Fruit fly (Drosophila melanogaster) whole organism, wandering third instar larva: ENCODE results near the gene CG12288.

Source experiments
- Abd-B ChIP-seq: fragments of >200 bp; optimal IDR thresholded peaks from 2 replicates; lab custom pipeline; 2017; ENCODE audit warnings: missing biosample characterization, missing genetic modification characterization
- CG32264 ChIP-seq: fragments of 200-800 bp; sonication (Bioruptor generic); optimal IDR thresholded peaks from 2 replicates; lab custom pipeline; 2016; ENCODE audit warnings: missing biosample characterization, missing genetic modification characterization
- CG9705 ChIP-seq: fragments of 200-800 bp; sonication (Bioruptor generic); optimal IDR thresholded peaks from 2 replicates; lab custom pipeline; 2018; ENCODE audit warnings: missing biosample characterization, mild to moderate bottlenecking, missing genetic modification characterization
- CrebA ChIP-seq: fragments of 200-800 bp; sonication (Bioruptor generic); optimal IDR thresholded peaks from 2 replicates; lab custom pipeline; 2016; ENCODE audit warnings: missing biosample characterization, mild to moderate bottlenecking, missing genetic modification characterization, borderline replicate concordance
- Dfd ChIP-seq: fragments of >200 bp; optimal IDR thresholded peaks from 2 replicates; lab custom pipeline; 2017; ENCODE audit warnings: missing biosample characterization, missing genetic modification characterization
- Dif ChIP-seq: fragments of 200-275, 200-300 bp; sonication (Bioruptor generic); optimal IDR thresholded peaks from 2 replicates; lab custom pipeline; 2018; ENCODE audit warnings: missing biosample characterization, missing genetic modification characterization; ENCODE audit not compliant: partially characterized antibody
- GATAd ChIP-seq: sonication (Bioruptor generic); optimal IDR thresholded peaks from 2 replicates; lab custom pipeline; 2016; ENCODE audit warnings: missing biosample characterization, missing genetic modification characterization
- HLH106 ChIP-seq: fragments of 200-800 bp; optimal IDR thresholded peaks from 3 replicates; lab custom pipeline; 2019; ENCODE audit warnings: missing biosample characterization, mild to moderate bottlenecking, missing genetic modification characterization, moderate library complexity
- Hnf4 ChIP-seq: fragments of 200-800 bp; sonication (Bioruptor generic); optimal IDR thresholded peaks from 2 replicates; lab custom pipeline; 2016; ENCODE audit warnings: missing biosample characterization, mild to moderate bottlenecking, missing genetic modification characterization
- Hr78 ChIP-seq: fragments of >200 bp; optimal IDR thresholded peaks from 2 replicates; lab custom pipeline; 2017; ENCODE audit warnings: missing biosample characterization, missing genetic modification characterization
- Hr83 ChIP-seq: fragments of 200-300 bp; sonication (Bioruptor generic); optimal IDR thresholded peaks from 2 replicates; lab custom pipeline; 2016; ENCODE audit warnings: missing biosample characterization, mild to moderate bottlenecking, missing genetic modification characterization, moderate library complexity; ENCODE audit not compliant: poor library complexity, severe bottlenecking
- Jra ChIP-seq: sonication (Bioruptor generic); optimal IDR thresholded peaks from 2 replicates; lab custom pipeline; 2016; ENCODE audit warnings: missing biosample characterization, missing genetic modification characterization
- Mio ChIP-seq: sonication (Bioruptor generic); optimal IDR thresholded peaks from 2 replicates; lab custom pipeline; 2016; ENCODE audit warnings: missing biosample characterization, missing genetic modification characterization
- Myc ChIP-seq: fragments of >200 bp; optimal IDR thresholded peaks from 2 replicates; lab custom pipeline; 2017
- N ChIP-seq: fragments of >200 bp; optimal IDR thresholded peaks from 2 replicates; lab custom pipeline; 2018; ENCODE audit warnings: missing biosample characterization, missing external identifiers, missing genetic modification characterization
- Rel ChIP-seq, 2 experiments: fragments of 200-800 bp; sonication (Bioruptor generic) in 1 of 2; optimal IDR thresholded peaks; 2 replicates in 1 of 2; 3 replicates in 1 of 2; lab custom pipeline; 2016 to 2019; ENCODE audit warnings: mild to moderate bottlenecking in 2 of 2, missing biosample characterization in 2 of 2, missing genetic modification characterization in 2 of 2, moderate library complexity in 1 of 2
- br ChIP-seq: fragments of 200-800 bp; sonication (Bioruptor generic); optimal IDR thresholded peaks from 2 replicates; lab custom pipeline; 2016; ENCODE audit warnings: missing biosample characterization, missing genetic modification characterization
- brk ChIP-seq: fragments of 200-800 bp; sonication (Bioruptor generic); optimal IDR thresholded peaks from 2 replicates; lab custom pipeline; 2016; ENCODE audit warnings: missing biosample characterization, mild to moderate bottlenecking, missing genetic modification characterization
- dl ChIP-seq, 2 experiments: fragments of 175-275, 200-275 bp in 1 of 2; fragments of 200-275 bp in 1 of 2; sonication (Bioruptor generic); optimal IDR thresholded peaks; lab custom pipeline; 2018; ENCODE audit warnings: mild to moderate bottlenecking in 2 of 2, missing biosample characterization in 2 of 2, missing genetic modification characterization in 2 of 2, moderate library complexity in 2 of 2; ENCODE audit not compliant: partially characterized antibody in 2 of 2, insufficient read depth in 1 of 2
- dsf ChIP-seq: sonication (Bioruptor generic); optimal IDR thresholded peaks from 2 replicates; lab custom pipeline; 2016; ENCODE audit warnings: missing biosample characterization, missing genetic modification characterization, borderline replicate concordance
- ey ChIP-seq: fragments of 200-800 bp; sonication (Bioruptor generic); optimal IDR thresholded peaks from 2 replicates; lab custom pipeline; 2016; ENCODE audit warnings: missing biosample characterization, missing genetic modification characterization
- foxo ChIP-seq, 2 experiments: fragments of 200-800 bp; sonication (Bioruptor generic); optimal IDR thresholded peaks; 2 replicates in 1 of 2; 3 replicates in 1 of 2; lab custom pipeline; 2016 to 2017; ENCODE audit warnings: missing biosample characterization in 2 of 2, missing genetic modification characterization in 2 of 2
- fru ChIP-seq: fragments of 200-800 bp; sonication (Bioruptor generic); optimal IDR thresholded peaks from 3 replicates; lab custom pipeline; 2016; ENCODE audit warnings: missing biosample characterization, mild to moderate bottlenecking, missing genetic modification characterization
- h ChIP-seq: fragments of 200-800 bp; sonication (Bioruptor generic); optimal IDR thresholded peaks from 3 replicates; lab custom pipeline; 2016; ENCODE audit warnings: missing biosample characterization, mild to moderate bottlenecking, missing genetic modification characterization
- jim ChIP-seq: fragments of 175-275, 200-325 bp; sonication (Bioruptor generic); optimal IDR thresholded peaks from 2 replicates; lab custom pipeline; 2016; ENCODE audit warnings: missing biosample characterization, mild to moderate bottlenecking, missing genetic modification characterization
- lola ChIP-seq: fragments of >200 bp; optimal IDR thresholded peaks from 2 replicates; lab custom pipeline; 2017; ENCODE audit warnings: missing biosample characterization, missing genetic modification characterization
- pan ChIP-seq: fragments of >200 bp; optimal IDR thresholded peaks from 2 replicates; lab custom pipeline; 2017
- psq ChIP-seq: fragments of 200-800 bp; sonication (Bioruptor generic); optimal IDR thresholded peaks from 3 replicates; lab custom pipeline; 2017; ENCODE audit warnings: missing biosample characterization, mild to moderate bottlenecking, missing genetic modification characterization, moderate library complexity
- rgr ChIP-seq: fragments of 200-800 bp; sonication (Bioruptor generic); optimal IDR thresholded peaks from 3 replicates; lab custom pipeline; 2016; ENCODE audit warnings: missing biosample characterization, mild to moderate bottlenecking, missing genetic modification characterization
- sage ChIP-seq: fragments of 200-800 bp; sonication (Bioruptor generic); optimal IDR thresholded peaks from 2 replicates; lab custom pipeline; 2016; ENCODE audit warnings: missing biosample characterization, mild to moderate bottlenecking, missing genetic modification characterization
- sv ChIP-seq: fragments of 200-800 bp; sonication (Bioruptor generic); optimal IDR thresholded peaks from 3 replicates; lab custom pipeline; 2016; ENCODE audit warnings: missing biosample characterization, missing genetic modification characterization
- tai ChIP-seq: sonication (Bioruptor generic); optimal IDR thresholded peaks from 2 replicates; lab custom pipeline; 2016; ENCODE audit warnings: missing biosample characterization, missing genetic modification characterization
- usp ChIP-seq: fragments of >200 bp; optimal IDR thresholded peaks from 2 replicates; lab custom pipeline; 2017; ENCODE audit warnings: missing biosample characterization, missing genetic modification characterization

Gene CG12288

dm6 chr2L:16868897-16869324, 33.1 kb downstream of the CG12288 start:
- no peak for TF ChIP-seq Hr83
- TF ChIP-seq HLH106: no peak
- TF ChIP-seq CG9705 (GFP tag; lab: Kevin White, UChicago): no peak
- TF ChIP-seq br (GFP tag; lab: Kevin White, UChicago): no peak
- TF ChIP-seq Myc (lab: Kevin White, UChicago): no peak
- TF ChIP-seq N: no peak
- TF ChIP-seq psq (GFP tag; lab: Kevin White, UChicago): no peak
- TF ChIP-seq Rel (GFP tag; optimal IDR thresholded peaks at IDR 0.05; lab: Kevin White, UChicago): no peak
- TF ChIP-seq Rel (tag; optimal IDR thresholded peaks at IDR 0.05; lab: Kevin White, UChicago): no peak
- TF ChIP-seq dl (GFP tag; optimal IDR thresholded peaks at IDR 0.05; lab: Kevin White, UChicago; ENCODE audit: insufficient read depth in 1 of 2, partially characterized antibody in 2 of 2): no peak
- no peak for TF ChIP-seq brk (GFP tag; lab: Kevin White, UChicago)
- no peak for TF ChIP-seq sv (GFP tag; lab: Kevin White, UChicago)
- no peak for TF ChIP-seq foxo (GFP tag; optimal IDR thresholded peaks at IDR 0.05; lab: Kevin White, UChicago)
- TF ChIP-seq tai: no peak
- no peak for TF ChIP-seq dsf
- no peak for TF ChIP-seq ey (GFP tag; lab: Kevin White, UChicago)
- TF ChIP-seq sage (GFP tag; lab: Kevin White, UChicago): no peak
- TF ChIP-seq Abd-B (GFP tag; lab: Kevin White, UChicago): no peak

dm6 chr2L:16862526-16862925, 39.5 kb downstream of the CG12288 start:
- TF ChIP-seq br (GFP tag; lab: Kevin White, UChicago): no peak
- no peak for TF ChIP-seq Dfd (GFP tag; lab: Kevin White, UChicago)
- TF ChIP-seq foxo (GFP tag; optimal IDR thresholded peaks at IDR 0.05; lab: Kevin White, UChicago): no peak
- TF ChIP-seq jim (GFP tag; lab: Kevin White, UChicago): no peak
- TF ChIP-seq Rel (GFP tag; optimal IDR thresholded peaks at IDR 0.05; lab: Kevin White, UChicago): no peak
- TF ChIP-seq Rel (tag; optimal IDR thresholded peaks at IDR 0.05; lab: Kevin White, UChicago): peak; percentile 76
- TF ChIP-seq Dif (GFP tag; lab: Kevin White, UChicago): no peak
- TF ChIP-seq Mio: no peak
- TF ChIP-seq Myc (lab: Kevin White, UChicago): peak; percentile 65
- TF ChIP-seq h: no peak
- no peak for TF ChIP-seq ey (GFP tag; lab: Kevin White, UChicago)
- TF ChIP-seq Jra (GFP tag; lab: Kevin White, UChicago): no peak
- TF ChIP-seq N: no peak

- TF ChIP-seq CrebA: no peak
- no peak for TF ChIP-seq psq (GFP tag; lab: Kevin White, UChicago)
- TF ChIP-seq Hr78: no peak
- TF ChIP-seq brk (GFP tag; lab: Kevin White, UChicago): no peak
- TF ChIP-seq pan (lab: Kevin White, UChicago): no peak
- no peak for TF ChIP-seq Abd-B (GFP tag; lab: Kevin White, UChicago)
- TF ChIP-seq Hr83: no peak
- no peak for TF ChIP-seq CG9705 (GFP tag; lab: Kevin White, UChicago)
- TF ChIP-seq sage (GFP tag; lab: Kevin White, UChicago): no peak
- no peak for TF ChIP-seq HLH106
Observed at dm6 chr2L:16861126-16861525, 40.9 kb downstream of the CG12288 start, which contains the start of gene CG6012. CG6012 (minus strand) TSS chr2L:16861489.

DNA sequence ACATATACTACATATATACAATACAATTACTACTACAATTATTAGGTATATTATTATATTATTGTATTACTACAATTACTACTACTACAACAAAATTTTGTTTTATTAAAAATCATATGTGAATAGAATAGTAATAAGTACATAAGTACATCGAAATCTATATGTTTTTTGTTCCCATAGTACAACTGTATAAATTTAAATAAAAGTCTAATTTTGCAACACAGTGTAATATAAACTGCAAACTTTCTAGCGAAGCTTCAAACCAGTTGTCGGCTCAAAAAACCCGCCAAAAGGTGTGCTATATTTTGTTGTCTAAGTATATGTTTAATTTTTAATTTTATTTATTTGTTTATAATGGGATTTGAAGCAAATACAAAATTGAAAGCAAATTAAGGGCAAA, 42.5 kb downstream of the CG12288 start:
- TF ChIP-seq Myc (lab: Kevin White, UChicago) (peak; percentile 39), GATAd (GFP tag; lab: Kevin White, UChicago) (no peak), h (no peak), dl (GFP tag; optimal IDR thresholded peaks at IDR 0.05; lab: Kevin White, UChicago; ENCODE audit: insufficient read depth in 1 of 2, partially characterized antibody in 2 of 2) (no peak)

dm6 chr2L:16859103-16859502, 42.9 kb downstream of the CG12288 start:
- TF ChIP-seq pan (lab: Kevin White, UChicago): no peak
- no peak for TF ChIP-seq usp (GFP tag; lab: Kevin White, UChicago)
- TF ChIP-seq Jra (GFP tag; lab: Kevin White, UChicago): no peak
- no peak for TF ChIP-seq rgr (GFP tag; lab: Kevin White, UChicago)
- no peak for TF ChIP-seq lola (GFP tag; lab: Kevin White, UChicago)
- TF ChIP-seq tai: no peak
- TF ChIP-seq fru: no peak
- no peak for TF ChIP-seq sv (GFP tag; lab: Kevin White, UChicago)
- TF ChIP-seq ey (GFP tag; lab: Kevin White, UChicago): no peak
- TF ChIP-seq Myc (lab: Kevin White, UChicago): no peak
- no peak for TF ChIP-seq Hr83
- TF ChIP-seq CG32264 (GFP tag; lab: Kevin White, UChicago): no peak
- TF ChIP-seq Dif (GFP tag; lab: Kevin White, UChicago): no peak
- TF ChIP-seq Rel (GFP tag; optimal IDR thresholded peaks at IDR 0.05; lab: Kevin White, UChicago): no peak
- no peak for TF ChIP-seq Rel (tag; optimal IDR thresholded peaks at IDR 0.05; lab: Kevin White, UChicago)
- TF ChIP-seq h: no peak
- TF ChIP-seq Hnf4: no peak
